Worm (Caenorhabditis elegans) whole organism, L2 larva: Measurements from ENCODE around the gene cyp-25A4.

ENCODE experiments used
- F13H6.1 ChIP-seq: sonication (generic microtip); optimal IDR thresholded peaks from 2 replicates; lab custom pipeline; 2016; ENCODE audit warnings: missing genetic modification characterization, missing compliant biosample characterization
- R02D3.7 ChIP-seq: fragments of 150-350 bp; optimal IDR thresholded peaks from 2 replicates; lab custom pipeline; 2014; ENCODE audit warnings: missing biosample characterization, missing genetic modification characterization
- Y55F3AM.14 ChIP-seq: fragments of 200-800 bp; sonication (Bioruptor generic); optimal IDR thresholded peaks from 2 replicates; lab custom pipeline; 2018; ENCODE audit warnings: mild to moderate bottlenecking, missing genetic modification characterization, missing compliant biosample characterization
- ZK546.5 ChIP-seq: sonication (generic microtip); optimal IDR thresholded peaks from 2 replicates; lab custom pipeline; 2017; ENCODE audit warnings: missing biosample characterization, missing genetic modification characterization
- alr-1 ChIP-seq: fragments of 150-350 bp; optimal IDR thresholded peaks from 2 replicates; lab custom pipeline; 2014; ENCODE audit warnings: missing biosample characterization, missing genetic modification characterization
- aly-2 ChIP-seq: fragments of 150-350 bp; optimal IDR thresholded peaks from 2 replicates; lab custom pipeline; 2014; ENCODE audit warnings: missing biosample characterization, missing genetic modification characterization
- ama-1 ChIP-seq: fragments of 150-350 bp; optimal IDR thresholded peaks from 2 replicates; lab custom pipeline; 2018; ENCODE audit warnings: inconsistent platforms
- blmp-1 ChIP-seq: sonication (generic microtip); optimal IDR thresholded peaks from 2 replicates; lab custom pipeline; 2017; ENCODE audit warnings: missing genetic modification characterization, mild to moderate bottlenecking, missing compliant biosample characterization, antibody characterized with exemption, moderate library complexity; ENCODE audit not compliant: insufficient read depth
- ceh-16 ChIP-seq: fragments of 150-350 bp; optimal IDR thresholded peaks from 2 replicates; lab custom pipeline; 2014; ENCODE audit warnings: missing biosample characterization, missing genetic modification characterization
- ceh-82 ChIP-seq: fragments of 150-350 bp; optimal IDR thresholded peaks from 2 replicates; lab custom pipeline; 2014; ENCODE audit warnings: missing biosample characterization, missing genetic modification characterization
- crh-2 ChIP-seq: sonication (generic microtip); optimal IDR thresholded peaks from 2 replicates; lab custom pipeline; 2017; ENCODE audit warnings: missing biosample characterization, missing genetic modification characterization
- dmd-4 ChIP-seq: sonication (generic microtip); optimal IDR thresholded peaks from 2 replicates; lab custom pipeline; 2017; ENCODE audit warnings: missing biosample characterization, missing genetic modification characterization
- egl-27 ChIP-seq: sonication (generic microtip); optimal IDR thresholded peaks from 3 replicates; lab custom pipeline; 2017; ENCODE audit warnings: missing biosample characterization, missing genetic modification reagents, missing genetic modification characterization
- elt-1 ChIP-seq: fragments of 150-350 bp; optimal IDR thresholded peaks from 2 replicates; lab custom pipeline; 2014; ENCODE audit warnings: missing biosample characterization, missing genetic modification characterization
- elt-3 ChIP-seq: sonication (generic microtip); optimal IDR thresholded peaks from 2 replicates; lab custom pipeline; 2017; ENCODE audit warnings: missing biosample characterization, missing genetic modification characterization
- fos-1 ChIP-seq: fragments of 150-350 bp; optimal IDR thresholded peaks from 2 replicates; lab custom pipeline; 2014; ENCODE audit warnings: missing biosample characterization, missing genetic modification characterization
- gmeb-1 ChIP-seq: fragments of 150-350 bp; optimal IDR thresholded peaks from 2 replicates; lab custom pipeline; 2014; ENCODE audit warnings: missing biosample characterization, missing genetic modification characterization
- lin-11 ChIP-seq: fragments of 150-350 bp; sonication (generic microtip); optimal IDR thresholded peaks from 2 replicates; lab custom pipeline; 2014; ENCODE audit warnings: missing biosample characterization, missing genetic modification characterization, inconsistent platforms, mixed read lengths
- lin-13 ChIP-seq: fragments of 150-350 bp; optimal IDR thresholded peaks from 2 replicates; lab custom pipeline; 2014; ENCODE audit warnings: missing biosample characterization, missing genetic modification reagents, missing genetic modification characterization
- lin-39 ChIP-seq: fragments of 150-350 bp; optimal IDR thresholded peaks from 2 replicates; lab custom pipeline; 2014; ENCODE audit warnings: missing biosample characterization, missing genetic modification reagents, missing genetic modification characterization
- lsy-2 ChIP-seq, 2 experiments: fragments of 150-350 bp in 1 of 2; sonication (generic microtip) in 1 of 2; optimal IDR thresholded peaks; 2 replicates each; lab custom pipeline; 2014 to 2017; ENCODE audit warnings: missing biosample characterization in 2 of 2, missing genetic modification characterization in 2 of 2
- mab-5 ChIP-seq: fragments of 150-350 bp; optimal IDR thresholded peaks from 2 replicates; lab custom pipeline; 2014; ENCODE audit warnings: missing biosample characterization, missing genetic modification characterization
- mbf-1 ChIP-seq: sonication (generic microtip); optimal IDR thresholded peaks from 2 replicates; lab custom pipeline; 2017; ENCODE audit warnings: missing biosample characterization, missing genetic modification characterization
- mdl-1 ChIP-seq, 2 experiments: fragments of 150-350 bp in 1 of 2; sonication (generic microtip) in 1 of 2; optimal IDR thresholded peaks; 2 replicates each; lab custom pipeline; 2017; ENCODE audit warnings: missing biosample characterization in 2 of 2, missing genetic modification characterization in 2 of 2
- nhr-10 ChIP-seq: sonication (generic microtip); optimal IDR thresholded peaks from 2 replicates; lab custom pipeline; 2017; ENCODE audit warnings: missing biosample characterization, missing genetic modification characterization
- nhr-11 ChIP-seq: fragments of 150-350 bp; optimal IDR thresholded peaks from 2 replicates; lab custom pipeline; 2014; ENCODE audit warnings: missing biosample characterization, missing genetic modification characterization
- nhr-12 ChIP-seq: fragments of 150-350 bp; optimal IDR thresholded peaks from 2 replicates; lab custom pipeline; 2014; ENCODE audit warnings: missing biosample characterization, missing genetic modification characterization
- nhr-129 ChIP-seq: fragments of 150-350 bp; optimal IDR thresholded peaks from 2 replicates; lab custom pipeline; 2014; ENCODE audit warnings: missing biosample characterization, missing genetic modification characterization
- nhr-21 ChIP-seq: fragments of 150-350 bp; optimal IDR thresholded peaks from 2 replicates; lab custom pipeline; 2014; ENCODE audit warnings: missing biosample characterization, missing genetic modification characterization
- nhr-23 ChIP-seq: fragments of 150-350 bp; optimal IDR thresholded peaks from 2 replicates; lab custom pipeline; 2014; ENCODE audit warnings: missing biosample characterization, missing genetic modification reagents, missing genetic modification characterization
- nhr-237 ChIP-seq: fragments of 150-350 bp; optimal IDR thresholded peaks from 2 replicates; lab custom pipeline; 2014; ENCODE audit warnings: missing biosample characterization, missing genetic modification characterization
- nhr-25 ChIP-seq: fragments of 150-350 bp; sonication (generic microtip); optimal IDR thresholded peaks from 3 replicates; lab custom pipeline; 2014; ENCODE audit warnings: missing biosample characterization, missing genetic modification characterization
- nhr-6 ChIP-seq: fragments of 150-350 bp; optimal IDR thresholded peaks from 2 replicates; lab custom pipeline; 2014; ENCODE audit warnings: missing biosample characterization, missing genetic modification characterization
- nhr-77 ChIP-seq: fragments of 150-350 bp; optimal IDR thresholded peaks from 2 replicates; lab custom pipeline; 2014; ENCODE audit warnings: missing biosample characterization, missing genetic modification characterization
- peb-1 ChIP-seq: fragments of 150-350 bp; optimal IDR thresholded peaks from 2 replicates; lab custom pipeline; 2014; ENCODE audit warnings: missing biosample characterization, missing genetic modification characterization
- sem-4 ChIP-seq: fragments of 150-350 bp; optimal IDR thresholded peaks from 2 replicates; lab custom pipeline; 2014; ENCODE audit warnings: missing biosample characterization, missing genetic modification reagents, missing genetic modification characterization
- skn-1 ChIP-seq: sonication (generic microtip); optimal IDR thresholded peaks from 2 replicates; lab custom pipeline; 2017; ENCODE audit warnings: missing biosample characterization, missing genetic modification characterization
- sma-3 ChIP-seq: sonication (generic microtip); optimal IDR thresholded peaks from 2 replicates; lab custom pipeline; 2016; ENCODE audit warnings: missing genetic modification reagents, missing genetic modification characterization, missing compliant biosample characterization
- sma-9 ChIP-seq, 2 experiments: fragments of 150-350 bp in 1 of 2; sonication (generic microtip) in 1 of 2; optimal IDR thresholded peaks; 2 replicates each; lab custom pipeline; 2014 to 2016; ENCODE audit warnings: missing genetic modification characterization in 2 of 2, mild to moderate bottlenecking in 1 of 2, missing biosample characterization in 1 of 2, missing compliant biosample characterization in 1 of 2, missing genetic modification reagents in 1 of 2, moderate library complexity in 1 of 2
- snpc-4 ChIP-seq: fragments of 150-350 bp; optimal IDR thresholded peaks from 2 replicates; lab custom pipeline; 2014; ENCODE audit warnings: missing biosample characterization, missing genetic modification characterization
- unc-39 ChIP-seq: fragments of 150-350 bp; optimal IDR thresholded peaks from 2 replicates; lab custom pipeline; 2014; ENCODE audit warnings: missing biosample characterization, missing genetic modification characterization
- unc-62 ChIP-seq: fragments of 150-350 bp; optimal IDR thresholded peaks from 2 replicates; lab custom pipeline; 2014; ENCODE audit warnings: missing biosample characterization, missing genetic modification reagents, missing genetic modification characterization
- zag-1 ChIP-seq: fragments of 150-350 bp; optimal IDR thresholded peaks from 2 replicates; lab custom pipeline; 2014; ENCODE audit warnings: missing biosample characterization, missing genetic modification characterization
- ztf-1 ChIP-seq: fragments of 200-800 bp; sonication (Bioruptor generic); conservative IDR thresholded peaks from 2 replicates; pipeline ENCODE4 v1.3.6; 2022; ENCODE audit warnings: missing genetic modification characterization, missing compliant biosample characterization
- ztf-11 ChIP-seq: sonication (generic microtip); optimal IDR thresholded peaks from 2 replicates; lab custom pipeline; 2017; ENCODE audit warnings: missing biosample characterization, missing genetic modification characterization
- ztf-4 ChIP-seq: fragments of 150-350 bp; optimal IDR thresholded peaks from 2 replicates; lab custom pipeline; 2014; ENCODE audit warnings: missing biosample characterization, missing genetic modification characterization

cyp-25A4 gene

ce11 chrIII:3867937-3868929, 16.4 kb upstream of the cyp-25A4 start:
- TF ChIP-seq lsy-2 (tag; optimal IDR thresholded peaks at IDR 0.05; lab: Kevin White, UChicago) (no peak), snpc-4 (tag; lab: Kevin White, UChicago) (no peak), nhr-10 (tag; lab: Kevin White, UChicago) (no peak), elt-1 (tag; lab: Kevin White, UChicago) (no peak), nhr-11 (tag; lab: Kevin White, UChicago) (no peak), nhr-21 (tag; lab: Kevin White, UChicago) (no peak), ZK546.5 (tag; lab: Kevin White, UChicago) (no peak), fos-1 (tag; lab: Kevin White, UChicago) (no peak), mbf-1 (tag; lab: Kevin White, UChicago) (no peak), aly-2 (no peak), dmd-4 (tag; lab: Kevin White, UChicago) (no peak), nhr-23 (tag; lab: Kevin White, UChicago) (no peak), elt-3 (tag; lab: Kevin White, UChicago) (no peak), alr-1 (no peak), crh-2 (tag; lab: Kevin White, UChicago) (no peak), blmp-1 (no peak), lin-39 (tag; lab: Kevin White, UChicago) (no peak), ceh-82 (no peak)

ce11 chrIII:3867378-3867904, 15.6 kb upstream of the cyp-25A4 start, which contains the start of gene rpl-3:
Gene rpl-3 (plus strand): TSS chrIII:3867854.
- TF ChIP-seq egl-27 (peak; percentile 100), unc-62 (peak; percentile 99), ztf-1 (GFP tag; lab: Robert Waterston, UW) (peak; percentile 100), dmd-4 (tag; lab: Kevin White, UChicago) (peak; percentile 84), unc-39 (tag; lab: Kevin White, UChicago) (peak; percentile 98), ceh-16 (tag; lab: Kevin White, UChicago) (peak; percentile 100), sma-9 (GFP tag; optimal IDR thresholded peaks at IDR 0.05; lab: Kevin White, UChicago) (peak; percentile 100), sma-9 (tag; optimal IDR thresholded peaks at IDR 0.05; lab: Kevin White, UChicago) (no peak), ama-1 (lab: Kevin White, UChicago) (peak; percentile 94), nhr-23 (tag; lab: Kevin White, UChicago) (peak; percentile 82), elt-3 (tag; lab: Kevin White, UChicago) (peak; percentile 82), snpc-4 (tag; lab: Kevin White, UChicago) (peak; percentile 96), lin-39 (tag; lab: Kevin White, UChicago) (peak; percentile 86), zag-1 (tag; lab: Kevin White, UChicago) (peak; percentile 100), sma-3 (GFP tag; lab: Kevin White, UChicago) (peak; percentile 100), ceh-82 (peak; percentile 100), R02D3.7 (peak; percentile 90), nhr-25 (tag; lab: Kevin White, UChicago) (peak; percentile 100), mdl-1 (tag; optimal IDR thresholded peaks at IDR 0.05; lab: Kevin White, UChicago) (peak; percentile 92 to 98), mab-5 (tag; lab: Kevin White, UChicago) (peak; percentile 99), skn-1 (peak; percentile 96), blmp-1 (peak; percentile 99), nhr-237 (peak; percentile 97), nhr-10 (tag; lab: Kevin White, UChicago) (peak; percentile 100), lsy-2 (tag; optimal IDR thresholded peaks at IDR 0.05; lab: Kevin White, UChicago) (peak; percentile 100), ztf-4 (tag; lab: Kevin White, UChicago) (peak; percentile 100), lin-13 (peak; percentile 100), nhr-6 (tag; lab: Kevin White, UChicago) (peak; percentile 100), alr-1 (no peak), peb-1 (tag; lab: Kevin White, UChicago) (no peak), lin-11 (peak; percentile 100), ztf-11 (tag; lab: Kevin White, UChicago) (peak; percentile 86), mbf-1 (tag; lab: Kevin White, UChicago) (peak; percentile 72), ZK546.5 (tag; lab: Kevin White, UChicago) (peak; percentile 95), nhr-129 (peak; percentile 99), F13H6.1 (tag; lab: Kevin White, UChicago) (peak; percentile 100), nhr-77 (tag; lab: Kevin White, UChicago) (peak; percentile 99), sem-4 (tag; lab: Kevin White, UChicago) (peak; percentile 100), elt-1 (tag; lab: Kevin White, UChicago) (peak; percentile 83), nhr-11 (tag; lab: Kevin White, UChicago) (peak; percentile 93), Y55F3AM.14 (peak; percentile 100), nhr-21 (tag; lab: Kevin White, UChicago) (peak; percentile 100), aly-2 (peak; percentile 83), gmeb-1 (tag; lab: Kevin White, UChicago) (peak; percentile 100), nhr-12 (tag; lab: Kevin White, UChicago) (peak; percentile 86)
